Worm (Caenorhabditis elegans) whole organism, late embryonic: ENCODE data around the gene sre-1.

ENCODE experiments used
- C38D4.7 ChIP-seq: fragments of 200-800 bp; sonication (Bioruptor generic); optimal IDR thresholded peaks from 2 replicates; lab custom pipeline; 2018; ENCODE audit warnings: mild to moderate bottlenecking, missing genetic modification characterization, moderate library complexity, missing compliant biosample characterization
- F13H6.1 ChIP-seq: sonication (generic microtip); optimal IDR thresholded peaks from 2 replicates; lab custom pipeline; 2016; ENCODE audit warnings: missing genetic modification characterization, missing compliant biosample characterization
- K02D7.2 ChIP-seq: sonication (generic microtip); optimal IDR thresholded peaks from 2 replicates; lab custom pipeline; 2017; ENCODE audit warnings: mild to moderate bottlenecking, missing genetic modification characterization, missing compliant biosample characterization
- K09A11.1 ChIP-seq: sonication (generic microtip); optimal IDR thresholded peaks from 2 replicates; lab custom pipeline; 2017; ENCODE audit warnings: antibody characterized with exemption, mild to moderate bottlenecking, missing genetic modification characterization, missing compliant biosample characterization; ENCODE audit not compliant: insufficient read depth
- T23F11.4 ChIP-seq: fragments of 200-800 bp; sonication (Bioruptor generic); optimal IDR thresholded peaks from 2 replicates; lab custom pipeline; 2018; ENCODE audit warnings: mild to moderate bottlenecking, missing genetic modification characterization, missing compliant biosample characterization
- Y22D7AL.16 ChIP-seq: sonication (generic microtip); optimal IDR thresholded peaks from 2 replicates; lab custom pipeline; 2016; ENCODE audit warnings: missing genetic modification characterization, missing compliant biosample characterization
- ahr-1 ChIP-seq: sonication (generic microtip); optimal IDR thresholded peaks from 2 replicates; lab custom pipeline; 2016; ENCODE audit warnings: missing genetic modification characterization, missing compliant biosample characterization
- ama-1 ChIP-seq: fragments of 150-350 bp; optimal IDR thresholded peaks from 2 replicates; lab custom pipeline; 2014
- ceh-18 ChIP-seq: sonication (generic microtip); optimal IDR thresholded peaks from 2 replicates; lab custom pipeline; 2016; ENCODE audit warnings: missing genetic modification characterization, missing compliant biosample characterization
- ceh-19 ChIP-seq: fragments of 200-800 bp; sonication (Bioruptor generic); optimal IDR thresholded peaks from 2 replicates; lab custom pipeline; 2018; ENCODE audit warnings: mild to moderate bottlenecking, missing genetic modification characterization, missing compliant biosample characterization
- ceh-2 ChIP-seq: sonication (generic microtip); optimal IDR thresholded peaks from 2 replicates; lab custom pipeline; 2016; ENCODE audit warnings: missing genotype, missing genetic modification characterization, missing compliant biosample characterization
- ceh-30 ChIP-seq: fragments of 150-350 bp; optimal IDR thresholded peaks from 2 replicates; lab custom pipeline; 2014; ENCODE audit warnings: missing biosample characterization, missing genetic modification characterization
- ceh-31 ChIP-seq: sonication (generic microtip); optimal IDR thresholded peaks from 2 replicates; lab custom pipeline; 2016; ENCODE audit warnings: missing genetic modification characterization, missing compliant biosample characterization
- ceh-45 ChIP-seq: fragments of 200-800 bp; sonication (Bioruptor generic); IDR thresholded peaks from 2 replicates; pipeline ENCODE4 v1.3.6; 2022; ENCODE audit warnings: missing genetic modification reagents, missing genetic modification characterization, missing compliant biosample characterization
- ceh-48 ChIP-seq: sonication (generic microtip); optimal IDR thresholded peaks from 2 replicates; lab custom pipeline; 2016; ENCODE audit warnings: missing genetic modification characterization, inconsistent platforms, missing compliant biosample characterization
- ceh-9 ChIP-seq: sonication (generic microtip); optimal IDR thresholded peaks from 2 replicates; lab custom pipeline; 2016; ENCODE audit warnings: mild to moderate bottlenecking, missing genetic modification characterization, inconsistent platforms, missing compliant biosample characterization
- che-1 ChIP-seq: sonication (generic microtip); optimal IDR thresholded peaks from 2 replicates; lab custom pipeline; 2016; ENCODE audit warnings: mild to moderate bottlenecking, missing genetic modification characterization, missing compliant biosample characterization
- dve-1 ChIP-seq: sonication (generic microtip); optimal IDR thresholded peaks from 2 replicates; lab custom pipeline; 2017; ENCODE audit warnings: antibody characterized with exemption, mild to moderate bottlenecking, missing genetic modification characterization, missing compliant biosample characterization
- elt-4 ChIP-seq: sonication (generic microtip); optimal IDR thresholded peaks from 2 replicates; lab custom pipeline; 2016; ENCODE audit warnings: missing genetic modification characterization, missing compliant biosample characterization
- eyg-1 ChIP-seq: sonication (generic microtip); optimal IDR thresholded peaks from 2 replicates; lab custom pipeline; 2016; ENCODE audit warnings: missing genotype, missing genetic modification characterization, missing compliant biosample characterization
- fax-1 ChIP-seq: sonication (generic microtip); optimal IDR thresholded peaks from 2 replicates; lab custom pipeline; 2016; ENCODE audit warnings: missing genotype, missing genetic modification characterization, missing compliant biosample characterization
- fkh-10 ChIP-seq: fragments of 150-350 bp; optimal IDR thresholded peaks from 2 replicates; lab custom pipeline; 2014; ENCODE audit warnings: missing biosample characterization, missing genetic modification reagents, missing genetic modification characterization
- fkh-6 ChIP-seq: sonication (generic microtip); optimal IDR thresholded peaks from 2 replicates; lab custom pipeline; 2016; ENCODE audit warnings: missing genetic modification characterization, missing compliant biosample characterization
- gmeb-2 ChIP-seq: sonication (generic microtip); optimal IDR thresholded peaks from 2 replicates; lab custom pipeline; 2016; ENCODE audit warnings: missing genetic modification characterization, inconsistent platforms, missing compliant biosample characterization
- hlh-13 ChIP-seq: fragments of 200-800 bp; sonication (Bioruptor generic); optimal IDR thresholded peaks from 2 replicates; lab custom pipeline; 2018; ENCODE audit warnings: mild to moderate bottlenecking, missing genetic modification characterization, missing compliant biosample characterization
- hlh-6 ChIP-seq: sonication (generic microtip); optimal IDR thresholded peaks from 2 replicates; lab custom pipeline; 2016; ENCODE audit warnings: missing genotype, missing genetic modification characterization, missing compliant biosample characterization
- hlh-8 ChIP-seq: sonication (generic microtip); optimal IDR thresholded peaks from 2 replicates; lab custom pipeline; 2016; ENCODE audit warnings: missing genotype, missing genetic modification characterization, missing compliant biosample characterization
- lim-6 ChIP-seq: sonication (generic microtip); optimal IDR thresholded peaks from 2 replicates; lab custom pipeline; 2016; ENCODE audit warnings: missing genetic modification characterization, missing compliant biosample characterization
- lin-11 ChIP-seq: fragments of 200-800 bp; sonication (Bioruptor generic); optimal IDR thresholded peaks from 2 replicates; lab custom pipeline; 2018; ENCODE audit warnings: mild to moderate bottlenecking, missing genetic modification characterization, missing compliant biosample characterization
- madf-2 ChIP-seq: sonication (generic microtip); optimal IDR thresholded peaks from 2 replicates; lab custom pipeline; 2017; ENCODE audit warnings: missing genetic modification characterization, missing compliant biosample characterization
- mec-3 ChIP-seq: sonication (generic microtip); optimal IDR thresholded peaks from 2 replicates; lab custom pipeline; 2016; ENCODE audit warnings: borderline replicate concordance, missing genetic modification characterization, missing compliant biosample characterization
- nfya-1 ChIP-seq: sonication (generic microtip); optimal IDR thresholded peaks from 2 replicates; lab custom pipeline; 2017; ENCODE audit warnings: missing genetic modification characterization, mild to moderate bottlenecking, missing compliant biosample characterization, antibody characterized with exemption, moderate library complexity
- nhr-11 ChIP-seq: fragments of 150-350 bp; optimal IDR thresholded peaks from 2 replicates; lab custom pipeline; 2014; ENCODE audit warnings: missing biosample characterization, missing genetic modification characterization
- nhr-232 ChIP-seq: sonication (generic microtip); optimal IDR thresholded peaks from 2 replicates; lab custom pipeline; 2016; ENCODE audit warnings: missing genetic modification characterization, missing compliant biosample characterization
- npax-4 ChIP-seq: sonication (generic microtip); optimal IDR thresholded peaks from 2 replicates; lab custom pipeline; 2016; ENCODE audit warnings: missing genetic modification characterization, missing compliant biosample characterization
- odd-2 ChIP-seq: sonication (generic microtip); optimal IDR thresholded peaks from 2 replicates; lab custom pipeline; 2017; ENCODE audit warnings: antibody characterized with exemption, mild to moderate bottlenecking, missing genetic modification characterization, missing compliant biosample characterization
- pag-3 ChIP-seq: sonication (generic microtip); optimal IDR thresholded peaks from 2 replicates; lab custom pipeline; 2016; ENCODE audit warnings: missing compliant biosample characterization, missing genetic modification characterization, borderline replicate concordance
- pat-9 ChIP-seq: fragments of 200-800 bp; sonication (Bioruptor generic); optimal IDR thresholded peaks from 2 replicates; lab custom pipeline; 2018; ENCODE audit warnings: mild to moderate bottlenecking, missing genetic modification characterization, moderate library complexity, missing compliant biosample characterization
- pax-1 ChIP-seq: fragments of 150-350 bp; optimal IDR thresholded peaks from 2 replicates; lab custom pipeline; 2014; ENCODE audit warnings: missing biosample characterization, missing genetic modification characterization
- pha-2 ChIP-seq: sonication (generic microtip); optimal IDR thresholded peaks from 2 replicates; lab custom pipeline; 2017; ENCODE audit warnings: mild to moderate bottlenecking, missing genetic modification characterization, missing compliant biosample characterization
- ref-2 ChIP-seq: sonication (generic microtip); optimal IDR thresholded peaks from 2 replicates; lab custom pipeline; 2016; ENCODE audit warnings: missing genetic modification characterization, missing compliant biosample characterization
- rnt-1 ChIP-seq: sonication (generic microtip); optimal IDR thresholded peaks from 2 replicates; lab custom pipeline; 2016; ENCODE audit warnings: missing genetic modification characterization, missing compliant biosample characterization
- sdc-2 ChIP-seq: sonication (generic microtip); optimal IDR thresholded peaks from 2 replicates; lab custom pipeline; 2016; ENCODE audit warnings: missing genotype, missing genetic modification characterization, missing compliant biosample characterization
- syd-9 ChIP-seq: sonication (generic microtip); optimal IDR thresholded peaks from 2 replicates; lab custom pipeline; 2016; ENCODE audit warnings: mild to moderate bottlenecking, missing genetic modification characterization, moderate library complexity, missing compliant biosample characterization
- tbx-2 ChIP-seq: sonication (generic microtip); optimal IDR thresholded peaks from 2 replicates; lab custom pipeline; 2016; ENCODE audit warnings: missing genetic modification characterization, missing compliant biosample characterization
- unc-42 ChIP-seq: sonication (generic microtip); optimal IDR thresholded peaks from 2 replicates; lab custom pipeline; 2016; ENCODE audit warnings: missing genotype, missing genetic modification characterization, missing compliant biosample characterization
- zip-5 ChIP-seq: sonication (generic microtip); optimal IDR thresholded peaks from 2 replicates; lab custom pipeline; 2016; ENCODE audit warnings: missing genetic modification characterization, missing compliant biosample characterization

The sre-1 gene

DNA sequence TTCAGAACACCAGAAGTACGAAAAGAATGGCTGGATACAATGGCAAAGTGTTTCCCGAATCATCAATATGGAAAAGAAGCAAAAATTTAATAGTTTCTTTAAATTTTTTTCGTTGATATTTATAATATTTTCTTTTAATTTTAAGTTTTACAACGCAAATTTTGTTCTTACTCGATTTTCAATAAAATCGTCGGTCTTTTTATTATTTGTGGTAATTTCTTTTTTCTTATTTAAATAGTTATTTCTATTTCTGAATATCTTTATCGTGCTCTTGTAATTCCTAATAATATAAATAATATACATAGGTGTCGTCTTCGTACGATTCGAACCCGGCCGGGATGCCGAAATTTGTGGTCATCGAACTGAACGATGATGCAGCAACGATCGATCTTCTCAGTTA is 37.8 kb upstream of the sre-1 start, which contains the start of gene lir-1:
Gene lir-1 (plus strand): TSS at position 301 of the 400 bp plus-strand sequence.
- TF ChIP-seq ceh-48 (tag; lab: Kevin White, UChicago) (no peak), ceh-31 (tag; lab: Kevin White, UChicago) (no peak), mec-3 (no peak), ahr-1 (tag; lab: Kevin White, UChicago) (no peak), tbx-2 (tag; lab: Kevin White, UChicago) (no peak), C38D4.7 (GFP tag; lab: Kevin White, UChicago) (no peak), pag-3 (tag; lab: Kevin White, UChicago) (no peak), pax-1 (tag; lab: Kevin White, UChicago) (no peak), pha-2 (tag; lab: Kevin White, UChicago) (no peak), npax-4 (tag; lab: Kevin White, UChicago) (no peak), Y22D7AL.16 (no peak), madf-2 (no peak), ceh-9 (no peak), gmeb-2 (tag; lab: Kevin White, UChicago) (no peak), ceh-19 (no peak), rnt-1 (no peak), lim-6 (tag; lab: Kevin White, UChicago) (no peak), elt-4 (tag; lab: Kevin White, UChicago) (no peak), hlh-8 (tag; lab: Kevin White, UChicago) (no peak)

DNA sequence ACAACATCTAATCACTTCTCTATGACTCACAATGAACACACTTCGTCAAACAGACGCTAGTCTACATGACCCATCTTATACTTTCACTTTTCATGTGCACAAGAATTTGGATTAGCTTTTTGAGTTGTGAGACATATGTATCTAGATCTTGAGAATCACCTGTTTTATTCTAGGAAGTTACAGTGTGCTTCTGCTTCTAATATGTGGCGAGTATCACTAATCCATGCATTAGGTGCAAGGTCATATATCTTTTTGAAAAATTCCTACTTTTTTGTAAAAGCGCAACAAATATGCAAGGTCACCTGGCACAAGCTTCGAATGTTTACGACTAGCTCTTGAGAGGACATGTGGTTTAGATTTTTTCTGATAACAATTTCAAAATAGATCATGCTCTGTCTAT is 33.8 kb upstream of the sre-1 start:
- TF ChIP-seq fkh-10 (GFP tag; lab: Kevin White, UChicago): no peak
- no peak for TF ChIP-seq nhr-11
- TF ChIP-seq ceh-45: no peak
- TF ChIP-seq ceh-2 (tag; lab: Kevin White, UChicago): no peak
- TF ChIP-seq F13H6.1: no peak
- TF ChIP-seq ceh-18 (tag; lab: Kevin White, UChicago): no peak

ce11 chrII:7676307-7676905 is 33.1 kb upstream of the sre-1 start:
- TF ChIP-seq ama-1 (lab: Kevin White, UChicago) (no peak), nfya-1 (peak; percentile 27), ahr-1 (tag; lab: Kevin White, UChicago) (no peak), ceh-30 (tag; lab: Kevin White, UChicago) (no peak), madf-2 (peak; percentile 7), ceh-9 (no peak), odd-2 (tag; lab: Kevin White, UChicago) (no peak), K09A11.1 (tag; lab: Kevin White, UChicago) (no peak), syd-9 (tag; lab: Kevin White, UChicago) (no peak), ceh-31 (tag; lab: Kevin White, UChicago) (peak; percentile 49), Y22D7AL.16 (no peak), pat-9 (tag; lab: Kevin White, UChicago) (no peak), elt-4 (tag; lab: Kevin White, UChicago) (no peak), fkh-6 (tag; lab: Kevin White, UChicago) (no peak), fax-1 (tag; lab: Kevin White, UChicago) (no peak), T23F11.4 (GFP tag; lab: Kevin White, UChicago) (peak; percentile 33), zip-5 (tag; lab: Kevin White, UChicago) (no peak), ceh-45 (no peak), lin-11 (tag; lab: Kevin White, UChicago) (peak; percentile 6), dve-1 (tag; lab: Kevin White, UChicago) (no peak), che-1 (no peak), C38D4.7 (GFP tag; lab: Kevin White, UChicago) (no peak), rnt-1 (no peak), tbx-2 (tag; lab: Kevin White, UChicago) (peak; percentile 47), hlh-6 (tag; lab: Kevin White, UChicago) (peak; percentile 19), unc-42 (tag; lab: Kevin White, UChicago) (peak; percentile 29), sdc-2 (tag; lab: Kevin White, UChicago) (no peak), nhr-232 (tag; lab: Kevin White, UChicago) (no peak), F13H6.1 (no peak), pax-1 (tag; lab: Kevin White, UChicago) (no peak), pag-3 (tag; lab: Kevin White, UChicago) (no peak), npax-4 (tag; lab: Kevin White, UChicago) (no peak), ceh-2 (tag; lab: Kevin White, UChicago) (no peak), ref-2 (peak; percentile 2), K02D7.2 (tag; lab: Kevin White, UChicago) (no peak), eyg-1 (tag; lab: Kevin White, UChicago) (no peak), hlh-13 (no peak), gmeb-2 (tag; lab: Kevin White, UChicago) (no peak)
